Fruit fly (Drosophila melanogaster) whole organism, prepupa: Measurements from ENCODE around the gene toy.
A peak's percentile ranks its signal among the peaks of the same experiment; 100 is the strongest.

ENCODE experiments used
- Blimp-1 ChIP-seq: fragments of 200-800 bp; sonication (Bioruptor generic); optimal IDR thresholded peaks from 3 replicates; lab custom pipeline; 2017; ENCODE audit warnings: missing biosample characterization, missing genetic modification characterization, mild to moderate bottlenecking, moderate library complexity, missing genetic modification reagents
- CG10631 ChIP-seq: fragments of 200-800 bp; sonication (Bioruptor generic); optimal IDR thresholded peaks from 2 replicates; lab custom pipeline; 2016; ENCODE audit warnings: missing biosample characterization, missing genetic modification characterization
- CG10669 ChIP-seq: fragments of 200-800 bp; sonication (Bioruptor generic); optimal IDR thresholded peaks from 3 replicates; lab custom pipeline; 2018; ENCODE audit warnings: missing biosample characterization, mild to moderate bottlenecking, missing genetic modification characterization, moderate library complexity
- CG11762 ChIP-seq: fragments of 200-800 bp; sonication (Bioruptor generic); optimal IDR thresholded peaks from 3 replicates; lab custom pipeline; 2016; ENCODE audit warnings: missing biosample characterization, missing genetic modification characterization; ENCODE audit not compliant: insufficient read depth
- CG1621 ChIP-seq: fragments of 200-800 bp; sonication (Bioruptor generic); optimal IDR thresholded peaks from 3 replicates; lab custom pipeline; 2018; ENCODE audit warnings: missing biosample characterization, mild to moderate bottlenecking, missing genetic modification characterization
- CG16779 ChIP-seq: fragments of 200-800 bp; sonication (Bioruptor generic); optimal IDR thresholded peaks from 3 replicates; lab custom pipeline; 2017; ENCODE audit warnings: missing biosample characterization, mild to moderate bottlenecking, missing genetic modification characterization
- CG31627 ChIP-seq: fragments of 200-800 bp; sonication (Bioruptor generic); optimal IDR thresholded peaks from 3 replicates; lab custom pipeline; 2016; ENCODE audit warnings: missing biosample characterization, missing genetic modification characterization
- CG32006 ChIP-seq: fragments of 200-800 bp; sonication (Bioruptor generic); optimal IDR thresholded peaks from 3 replicates; lab custom pipeline; 2017; ENCODE audit warnings: missing biosample characterization, mild to moderate bottlenecking, missing genetic modification characterization
- CG3919 ChIP-seq: fragments of 200-800 bp; sonication (Bioruptor generic); optimal IDR thresholded peaks from 3 replicates; lab custom pipeline; 2016; ENCODE audit warnings: missing biosample characterization, missing genetic modification characterization
- CG6163 ChIP-seq: fragments of 200-800 bp; sonication (Bioruptor generic); IDR thresholded peaks from 3 replicates; pipeline ENCODE4 v1.3.6; 2022; ENCODE audit warnings: missing biosample characterization, missing genetic modification characterization
- CG6276 ChIP-seq: fragments of 200-800 bp; sonication (Bioruptor generic); optimal IDR thresholded peaks from 2 replicates; lab custom pipeline; 2017; ENCODE audit warnings: missing biosample characterization, mild to moderate bottlenecking, missing genetic modification characterization
- CG6808 ChIP-seq: fragments of 200-800 bp; sonication (Bioruptor generic); optimal IDR thresholded peaks from 3 replicates; lab custom pipeline; 2017; ENCODE audit warnings: missing biosample characterization, missing genetic modification characterization, mild to moderate bottlenecking, moderate library complexity, missing genetic modification reagents
- CG6854 ChIP-seq: fragments of 200-800 bp; sonication (Bioruptor generic); optimal IDR thresholded peaks from 2 replicates; lab custom pipeline; 2017; ENCODE audit warnings: missing biosample characterization, mild to moderate bottlenecking, missing genetic modification characterization
- CG8119 ChIP-seq: fragments of 200-800 bp; sonication (Bioruptor generic); IDR thresholded peaks from 3 replicates; pipeline ENCODE4 v1.3.6; 2022; ENCODE audit warnings: missing biosample characterization, missing genetic modification characterization
- CG8632 ChIP-seq: fragments of 200-800 bp; sonication (Bioruptor generic); optimal IDR thresholded peaks from 3 replicates; lab custom pipeline; 2016; ENCODE audit warnings: missing biosample characterization, missing genetic modification characterization
- Eip75B ChIP-seq: fragments of 200-800 bp; sonication (Bioruptor generic); optimal IDR thresholded peaks from 3 replicates; lab custom pipeline; 2016; ENCODE audit warnings: missing biosample characterization, missing genetic modification characterization
- Eip78C ChIP-seq: fragments of 200-800 bp; sonication (Bioruptor generic); peaks from one replicate; lab custom pipeline; 2016; ENCODE audit warnings: missing biosample characterization, missing genetic modification characterization
- Eip93F ChIP-seq: fragments of 200-800 bp; sonication (Bioruptor generic); optimal IDR thresholded peaks from 2 replicates; lab custom pipeline; 2016; ENCODE audit warnings: missing biosample characterization, mild to moderate bottlenecking, missing genetic modification characterization
- Ets21C ChIP-seq: fragments of 200-800 bp; sonication (Bioruptor generic); optimal IDR thresholded peaks from 3 replicates; lab custom pipeline; 2016; ENCODE audit warnings: missing biosample characterization, missing genetic modification characterization
- Ets96B ChIP-seq: fragments of 200-800 bp; optimal IDR thresholded peaks from 2 replicates; lab custom pipeline; 2019; ENCODE audit warnings: missing biosample characterization, mild to moderate bottlenecking, missing genetic modification characterization, moderate library complexity
- Hr38 ChIP-seq: sonication (Bioruptor generic); optimal IDR thresholded peaks from 2 replicates; lab custom pipeline; 2016; ENCODE audit warnings: missing biosample characterization, missing genetic modification characterization
- Hr39 ChIP-seq: fragments of 200-800 bp; sonication (Bioruptor generic); optimal IDR thresholded peaks from 2 replicates; lab custom pipeline; 2016; ENCODE audit warnings: missing biosample characterization, missing genetic modification characterization
- Hr4 ChIP-seq: fragments of 200-800 bp; sonication (Bioruptor generic); optimal IDR thresholded peaks from 3 replicates; lab custom pipeline; 2016; ENCODE audit warnings: missing biosample characterization, missing genetic modification characterization
- Lpt ChIP-seq: fragments of 200-800 bp; sonication (Bioruptor generic); optimal IDR thresholded peaks from 3 replicates; lab custom pipeline; 2016; ENCODE audit warnings: missing biosample characterization, missing genetic modification characterization
- OdsH ChIP-seq: fragments of 200-800 bp; sonication (Bioruptor generic); optimal IDR thresholded peaks from 3 replicates; lab custom pipeline; 2016; ENCODE audit warnings: missing biosample characterization, missing genetic modification characterization
- Smox ChIP-seq: fragments of 200-800 bp; sonication (Bioruptor generic); optimal IDR thresholded peaks from 3 replicates; lab custom pipeline; 2016; ENCODE audit warnings: missing biosample characterization, missing genetic modification characterization
- Sox14 ChIP-seq: fragments of 200-800 bp; sonication (Bioruptor generic); optimal IDR thresholded peaks from 3 replicates; lab custom pipeline; 2016; ENCODE audit warnings: missing biosample characterization, missing genetic modification characterization
- achi ChIP-seq: fragments of 200-800 bp; sonication (Bioruptor generic); optimal IDR thresholded peaks from 3 replicates; lab custom pipeline; 2016; ENCODE audit warnings: missing biosample characterization, missing genetic modification characterization
- dsx ChIP-seq: fragments of 200-800 bp; optimal IDR thresholded peaks from 3 replicates; lab custom pipeline; 2019; ENCODE audit warnings: missing biosample characterization, mild to moderate bottlenecking, missing genetic modification characterization, moderate library complexity; ENCODE audit not compliant: poor library complexity, severe bottlenecking
- eg ChIP-seq: fragments of 200-800 bp; sonication (Bioruptor generic); IDR thresholded peaks from 3 replicates; pipeline ENCODE4 v1.3.6; 2022; ENCODE audit warnings: missing biosample characterization, missing genetic modification characterization
- lz ChIP-seq: fragments of 200-800 bp; sonication (Bioruptor generic); optimal IDR thresholded peaks from 3 replicates; lab custom pipeline; 2016; ENCODE audit warnings: missing biosample characterization, missing genetic modification characterization
- salr ChIP-seq, 2 experiments: fragments of 200-800 bp; sonication (Bioruptor generic); optimal IDR thresholded peaks; 3 replicates each; lab custom pipeline; 2016 to 2018; ENCODE audit warnings: missing biosample characterization in 2 of 2, missing genetic modification characterization in 2 of 2, mild to moderate bottlenecking in 1 of 2
- spab ChIP-seq: fragments of 200-800 bp; sonication (Bioruptor generic); optimal IDR thresholded peaks from 2 replicates; lab custom pipeline; 2017; ENCODE audit warnings: missing biosample characterization, mild to moderate bottlenecking, missing genetic modification characterization, missing genetic modification reagents
- ss ChIP-seq, 2 experiments: fragments of 200-800 bp; sonication (Bioruptor generic); optimal IDR thresholded peaks; 2 replicates in 1 of 2; 3 replicates in 1 of 2; lab custom pipeline; 2017 to 2018; ENCODE audit warnings: mild to moderate bottlenecking in 2 of 2, missing biosample characterization in 2 of 2, missing genetic modification characterization in 2 of 2, moderate library complexity in 1 of 2
- vri ChIP-seq: fragments of 200-800 bp; sonication (Bioruptor generic); optimal IDR thresholded peaks from 3 replicates; lab custom pipeline; 2016; ENCODE audit warnings: missing biosample characterization, mild to moderate bottlenecking, missing genetic modification characterization

Gene toy

dm6 chr4:958093-958649, 31.4 kb upstream of the toy start, which contains the start of gene 4E-T:
TSS of gene 4E-T (minus strand) at chr4:958392.
- TF ChIP-seq CG16779 = no peak
- peak; percentile 3 for TF ChIP-seq Sox14 (GFP tag; lab: Kevin White, UChicago)
- no peak for TF ChIP-seq CG8119 (GFP tag; lab: Robert Waterston, UW)
- TF ChIP-seq Eip75B (GFP tag; lab: Kevin White, UChicago) = no peak
- peak; percentile 10 for TF ChIP-seq dsx (GFP tag; lab: Kevin White, UChicago)
- TF ChIP-seq Ets21C (GFP tag; lab: Kevin White, UChicago) = no peak
- no peak for TF ChIP-seq spab
- TF ChIP-seq CG32006 (GFP tag; lab: Kevin White, UChicago) = no peak

dm6 chr4:959110-959920, 30.2 kb upstream of the toy start:
- TF ChIP-seq dsx (GFP tag; lab: Kevin White, UChicago) (peak; percentile 45), Eip78C (GFP tag; lab: Kevin White, UChicago) (peak; percentile 23), ss (GFP tag; optimal IDR thresholded peaks at IDR 0.05; lab: Kevin White, UChicago) (peak in 1 of 2 experiments; percentile 13), Eip93F (GFP tag; lab: Kevin White, UChicago) (no peak), lz (GFP tag; lab: Kevin White, UChicago) (no peak)

- TF ChIP-seq Ets21C (GFP tag; lab: Kevin White, UChicago) (no peak), CG6276 (GFP tag; lab: Kevin White, UChicago) (no peak), Hr4 (no peak), salr (GFP tag; optimal IDR thresholded peaks at IDR 0.05; lab: Kevin White, UChicago) (no peak), CG1621 (no peak), CG6163 (GFP tag; lab: Robert Waterston, UW) (no peak), Lpt (GFP tag; lab: Kevin White, UChicago) (no peak), CG11762 (no peak), Eip93F (GFP tag; lab: Kevin White, UChicago) (no peak), Sox14 (GFP tag; lab: Kevin White, UChicago) (no peak), Eip75B (GFP tag; lab: Kevin White, UChicago) (no peak), Blimp-1 (no peak), CG10631 (GFP tag; lab: Kevin White, UChicago) (no peak), CG8632 (no peak), Hr38 (no peak), OdsH (GFP tag; lab: Kevin White, UChicago) (no peak), vri (no peak), CG3919 (GFP tag; lab: Kevin White, UChicago) (no peak)
These were observed 29.5 kb upstream of the toy start for dm6 chr4:959921-960536.

dm6 chr4:961045-961576, 28.4 kb upstream of the toy start:
- TF ChIP-seq CG8632 (no peak), achi (GFP tag; lab: Kevin White, UChicago) (no peak), lz (GFP tag; lab: Kevin White, UChicago) (no peak), CG31627 (GFP tag; lab: Kevin White, UChicago) (no peak), Ets96B (no peak), CG3919 (GFP tag; lab: Kevin White, UChicago) (no peak), Hr39 (GFP tag; lab: Kevin White, UChicago) (no peak), eg (no peak), vri (no peak), Sox14 (GFP tag; lab: Kevin White, UChicago) (no peak), CG6854 (GFP tag; lab: Kevin White, UChicago) (no peak), Smox (no peak), CG10631 (GFP tag; lab: Kevin White, UChicago) (no peak), OdsH (GFP tag; lab: Kevin White, UChicago) (no peak), CG16779 (no peak), CG10669 (GFP tag; lab: Kevin White, UChicago) (no peak), CG6808 (GFP tag; lab: Kevin White, UChicago) (no peak), CG1621 (no peak)
